Fruit fly (Drosophila melanogaster): ENCODE measurements around the gene CG18477.

The CG18477 gene

DNA sequence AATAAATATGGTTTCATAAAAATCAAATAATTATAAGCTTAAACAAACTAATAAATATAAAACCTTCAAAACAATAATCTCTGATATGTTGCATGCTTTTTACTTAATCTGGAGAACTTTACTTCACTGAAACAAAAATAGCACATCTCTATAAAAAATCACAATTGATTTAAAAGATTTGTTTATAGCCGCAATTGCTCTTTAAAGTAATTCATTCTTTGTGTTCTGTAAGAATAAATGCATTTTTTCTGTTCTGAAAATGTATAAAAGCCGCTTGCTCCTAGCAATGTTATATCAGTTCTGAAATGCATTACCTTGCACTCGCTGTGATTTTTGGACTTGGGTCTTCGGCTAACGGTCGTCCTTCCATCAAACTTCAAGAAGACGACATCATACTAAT is 44.1 kb upstream of the CG18477 start, which contains the start of gene CG11865:
TSS of gene CG11865 (plus strand) at position 301 of the 400 bp plus-strand sequence.
- TF ChIP-seq svp (GFP tag), result no peak

DNA sequence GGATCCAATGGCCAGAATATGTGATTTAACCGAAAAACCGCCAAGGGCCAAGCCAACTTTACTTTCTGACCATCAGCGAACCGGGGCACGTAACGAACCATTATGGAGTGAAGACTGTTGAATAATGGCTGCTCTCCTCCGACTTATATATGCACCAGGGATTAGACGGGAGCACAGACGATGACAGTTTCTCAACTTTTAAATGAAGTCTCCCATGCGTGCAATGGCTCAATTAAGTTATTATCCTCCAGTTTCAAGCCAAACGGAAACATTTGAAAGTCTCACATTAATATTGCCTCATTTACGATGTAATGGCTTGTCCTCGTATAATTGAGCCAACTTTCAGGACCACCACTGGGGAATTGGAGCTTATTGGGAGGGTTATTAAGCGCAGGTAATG is 37.4 kb upstream of the CG18477 start, which contains the start of gene Or35a:
TSS of gene Or35a (minus strand) at position 101 of the 400 bp plus-strand sequence.
- no peak for TF ChIP-seq dsx (GFP tag; optimal IDR thresholded peaks at IDR 0.05; ENCODE audit: poor library complexity, severe bottlenecking)
- TF ChIP-seq Hr4 (GFP tag; optimal IDR thresholded peaks at IDR 0.05), result no peak
- TF ChIP-seq CG31627 (GFP tag; optimal IDR thresholded peaks at IDR 0.05), result no peak

DNA sequence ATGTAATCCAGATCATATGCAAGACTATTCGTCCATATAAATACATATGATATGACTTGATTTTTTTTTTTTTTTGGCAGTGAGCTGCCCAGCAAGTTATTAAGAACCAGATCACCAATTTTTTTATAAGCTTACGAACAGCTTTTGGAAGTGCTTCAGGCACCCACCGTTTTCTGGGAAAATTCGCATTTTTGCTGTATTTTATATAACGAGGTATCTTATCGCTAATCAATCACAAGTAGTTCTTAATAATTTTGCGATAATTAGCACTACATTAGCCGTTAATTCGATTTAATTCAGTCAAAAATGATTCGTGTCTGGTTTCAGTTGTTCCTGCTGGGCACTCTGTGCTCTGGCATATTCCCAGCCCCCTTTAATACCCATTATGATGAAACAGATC is 32.5 kb upstream of the CG18477 start, which contains the start of gene CG7631:
TSS of gene CG7631 (plus strand) at position 301 of the 400 bp plus-strand sequence.
- no peak for TF ChIP-seq CG6276 (GFP tag; optimal IDR thresholded peaks at IDR 0.05)
- no peak for TF ChIP-seq CG9139 (GFP tag; optimal IDR thresholded peaks at IDR 0.05)
- no peak for TF ChIP-seq CG10669 (GFP tag; optimal IDR thresholded peaks at IDR 0.05)
- no peak for TF ChIP-seq CG8319 (GFP tag; optimal IDR thresholded peaks at IDR 0.05)
- no peak for TF ChIP-seq spab (GFP tag; optimal IDR thresholded peaks at IDR 0.05)
- TF ChIP-seq svp (GFP tag), result no peak
- TF ChIP-seq fkh (GFP tag; optimal IDR thresholded peaks at IDR 0.05), result no peak
- TF ChIP-seq Eip93F (GFP tag; optimal IDR thresholded peaks at IDR 0.05), result no peak
- TF ChIP-seq CG11762 (GFP tag; optimal IDR thresholded peaks at IDR 0.05; ENCODE audit: insufficient read depth), result no peak
- no peak for TF ChIP-seq Lpt (GFP tag; optimal IDR thresholded peaks at IDR 0.05)
- no peak for TF ChIP-seq Met (GFP tag; optimal IDR thresholded peaks at IDR 0.05)
- TF ChIP-seq CG16779 (tag; optimal IDR thresholded peaks at IDR 0.05), result no peak
- TF ChIP-seq lz (GFP tag; optimal IDR thresholded peaks at IDR 0.05), result no peak

DNA sequence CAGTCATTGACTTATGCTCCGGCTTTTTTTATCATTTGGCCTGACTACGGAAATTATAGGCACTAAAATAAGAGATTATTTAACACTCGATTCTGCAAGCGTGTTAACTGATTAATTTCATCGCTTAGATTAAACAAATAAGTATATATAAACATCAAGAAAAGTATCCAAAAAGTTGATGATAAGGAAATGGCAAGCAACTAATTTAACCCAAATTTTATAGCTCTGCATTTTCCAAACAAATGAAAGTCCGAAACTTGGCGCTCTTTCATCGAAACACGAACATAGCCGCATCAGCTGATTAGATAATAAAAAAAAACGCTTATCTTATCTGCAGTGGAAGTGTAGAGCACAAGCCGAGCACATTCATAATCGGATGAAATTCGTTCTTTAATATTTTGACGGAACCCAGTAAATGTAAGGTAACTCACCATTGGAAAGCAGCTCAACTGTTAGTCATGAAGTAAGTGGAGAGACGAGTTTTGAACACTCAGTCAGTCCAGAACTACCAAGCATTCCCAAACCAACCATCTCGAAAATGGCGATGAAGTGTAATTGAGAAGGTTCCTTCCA is 31.2 kb upstream of the CG18477 start, which contains the start of gene CG18480:
TSS of gene CG18480 (plus strand) at position 407 of the 573 bp plus-strand sequence.
- peak; percentile 56 for TF ChIP-seq lz (GFP tag; optimal IDR thresholded peaks at IDR 0.05)
- peak; percentile 52 for TF ChIP-seq Hr39 (GFP tag; optimal IDR thresholded peaks at IDR 0.05)
- no peak for TF ChIP-seq Hr4 (GFP tag; optimal IDR thresholded peaks at IDR 0.05)
- TF ChIP-seq Eip78C (GFP tag), result peak; percentile 80
- peak; percentile 41 for TF ChIP-seq cyc (GFP tag; optimal IDR thresholded peaks at IDR 0.05)
- 0 out of 3 replicates have a peak, but pooled peaks have one; percentile 12 for TF ChIP-seq eg (GFP tag; IDR thresholded peaks at IDR 0.05)
- TF ChIP-seq Ets21C (GFP tag; optimal IDR thresholded peaks at IDR 0.05), result peak; percentile 44
- TF ChIP-seq Sox14 (GFP tag; optimal IDR thresholded peaks at IDR 0.05), result peak; percentile 12
- TF ChIP-seq Met (GFP tag; optimal IDR thresholded peaks at IDR 0.05), result peak; percentile 44
- peak; percentile 21 for TF ChIP-seq CG6792 (GFP tag; optimal IDR thresholded peaks at IDR 0.05)
- TF ChIP-seq CG31627 (GFP tag; optimal IDR thresholded peaks at IDR 0.05), result peak; percentile 53
- TF ChIP-seq svp (GFP tag), result peak; percentile 68
- TF ChIP-seq fd85E (GFP tag; optimal IDR thresholded peaks at IDR 0.05), result no peak
- TF ChIP-seq CG3919 (GFP tag; optimal IDR thresholded peaks at IDR 0.05), result no peak
- TF ChIP-seq vri (GFP tag; optimal IDR thresholded peaks at IDR 0.05), result peak; percentile 87
- TF ChIP-seq topi (GFP tag; optimal IDR thresholded peaks at IDR 0.05), result peak; percentile 24
- peak; percentile 30 for TF ChIP-seq Sox102F (GFP tag; optimal IDR thresholded peaks at IDR 0.05)
- TF ChIP-seq Ets96B (tag; optimal IDR thresholded peaks at IDR 0.05), result no peak
- peak; percentile 54 for TF ChIP-seq Smox (GFP tag; optimal IDR thresholded peaks at IDR 0.05)

DNA sequence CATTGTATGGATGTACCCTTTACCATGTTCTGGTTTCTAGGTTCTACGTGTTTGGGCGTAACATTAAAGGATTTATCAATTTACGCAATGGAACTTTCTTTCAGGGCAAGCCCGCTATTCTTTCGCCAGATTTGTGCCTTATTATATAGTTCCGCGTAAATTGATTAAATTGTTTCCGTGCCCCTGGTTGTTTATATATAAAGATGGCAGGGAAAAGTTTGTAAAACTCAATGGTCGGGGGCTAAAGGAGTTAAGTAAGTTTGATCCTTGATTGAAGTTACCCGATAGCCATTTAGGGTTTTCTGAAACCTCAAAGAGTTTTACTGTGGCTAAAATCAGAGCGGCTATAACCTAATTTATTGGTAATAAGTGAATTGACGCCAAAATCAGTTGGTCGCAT is 19.2 kb upstream of the CG18477 start:
- TF ChIP-seq fkh (GFP tag; optimal IDR thresholded peaks at IDR 0.05), result no peak
- TF ChIP-seq Sox14 (GFP tag; optimal IDR thresholded peaks at IDR 0.05), result no peak

DNA sequence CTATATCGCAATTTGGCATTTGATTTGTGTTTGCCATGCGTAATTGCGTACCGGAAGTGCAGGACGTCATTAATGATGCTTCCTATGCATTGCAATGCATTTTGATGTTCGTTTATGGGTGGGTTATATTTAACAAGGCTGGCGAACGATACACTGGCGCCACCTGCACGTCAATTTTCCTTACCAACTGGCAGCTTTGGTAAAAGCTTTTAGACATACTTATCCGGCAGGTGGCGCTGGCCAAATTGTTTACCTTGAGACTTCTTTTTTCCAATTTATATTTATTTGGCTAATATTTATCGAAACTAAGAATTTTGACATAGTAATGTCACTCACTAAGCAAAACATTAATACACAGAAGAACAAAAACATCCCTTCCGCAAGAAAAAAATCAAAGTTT is 17.1 kb upstream of the CG18477 start:
- TF ChIP-seq achi (GFP tag; optimal IDR thresholded peaks at IDR 0.05) (peak; percentile 0), Sox102F (GFP tag; optimal IDR thresholded peaks at IDR 0.05) (no peak), Hr39 (GFP tag; optimal IDR thresholded peaks at IDR 0.05) (peak; percentile 23), cyc (GFP tag; optimal IDR thresholded peaks at IDR 0.05) (peak; percentile 24), lz (GFP tag; optimal IDR thresholded peaks at IDR 0.05) (peak; percentile 39), svp (GFP tag) (peak; percentile 34), Met (GFP tag; optimal IDR thresholded peaks at IDR 0.05) (peak; percentile 6), pdm3 (GFP tag; optimal IDR thresholded peaks at IDR 0.05) (peak; percentile 15), CG31627 (GFP tag; optimal IDR thresholded peaks at IDR 0.05) (peak; percentile 37), Blimp-1 (GFP tag; optimal IDR thresholded peaks at IDR 0.05) (no peak)
